Worm (Caenorhabditis elegans): ENCODE measurements around the gene K09F6.11.

DNA sequence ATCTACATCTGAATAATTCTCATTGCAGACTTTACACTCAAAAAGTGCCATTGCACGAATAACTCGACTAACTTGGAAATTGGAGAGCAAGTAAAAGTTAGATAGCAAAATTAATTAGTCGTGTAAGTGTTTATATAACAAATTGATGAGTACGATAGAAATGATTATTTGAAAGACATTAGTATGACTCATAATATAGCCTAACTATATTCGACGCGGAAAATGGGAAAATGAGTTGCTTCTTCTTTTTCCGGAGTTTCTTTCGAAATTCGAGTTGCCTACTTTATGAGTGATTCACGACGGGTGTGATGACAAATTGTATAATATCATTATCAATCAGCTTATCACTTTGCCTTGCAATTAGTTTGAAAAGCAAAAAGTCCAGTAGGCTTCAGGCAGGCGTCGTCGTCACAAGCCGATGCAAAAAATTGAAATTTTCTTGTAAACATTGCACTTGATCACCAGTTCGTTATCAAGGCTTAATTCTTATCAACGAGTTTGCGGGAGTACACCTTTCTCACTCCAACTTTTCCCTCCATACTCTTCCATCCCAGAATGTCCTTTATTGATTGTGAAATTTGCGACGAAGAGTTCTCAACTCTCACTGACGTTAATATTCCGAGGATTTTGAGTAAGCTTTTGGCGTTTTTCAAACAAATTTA, 43.0 kb downstream of the K09F6.11 start, which contains the start of the genes ZK1240.6 and ZK1240.2:
- TF ChIP-seq F13C5.2 (tag; optimal IDR thresholded peaks at IDR 0.05) = no peak
- no peak for TF ChIP-seq B0310.2 (tag; optimal IDR thresholded peaks at IDR 0.05)
- no peak for TF ChIP-seq ama-1 (optimal IDR thresholded peaks at IDR 0.05)
- TF ChIP-seq hmbx-1 (tag; optimal IDR thresholded peaks at IDR 0.05) = no peak
- TF ChIP-seq hmg-4 (GFP tag; optimal IDR thresholded peaks at IDR 0.05) = no peak
- no peak for TF ChIP-seq tra-4 (tag; optimal IDR thresholded peaks at IDR 0.05)
- TF ChIP-seq aly-1 (tag; optimal IDR thresholded peaks at IDR 0.05) = no peak
- no peak for TF ChIP-seq tbx-37 (GFP tag; conservative IDR thresholded peaks at IDR 0.05)
- TF ChIP-seq hnd-1 (tag; optimal IDR thresholded peaks at IDR 0.05) = no peak
- no peak for TF ChIP-seq ceh-36 (tag; optimal IDR thresholded peaks at IDR 0.05)
- no peak for TF ChIP-seq scrt-1 (GFP tag; IDR thresholded peaks at IDR 0.05)
- TF ChIP-seq ceh-13 (GFP tag; optimal IDR thresholded peaks at IDR 0.05) = no peak
- TF ChIP-seq pes-1 (GFP tag; IDR thresholded peaks at IDR 0.05) = no peak
- no peak for TF ChIP-seq ets-7 (tag; optimal IDR thresholded peaks at IDR 0.05)
